Worm (Caenorhabditis elegans) whole organism, mixed stage, embryonic: ENCODE measurements around the gene Y50E8A.6.
"Not testable (repeated sequence)": the region's sequence is repeated elsewhere in the genome, so short reads cannot be mapped to it uniquely, and the experiment has no call there.

Experiments
- M03D4.4 ChIP-seq: sonication (generic microtip); optimal IDR thresholded peaks from 2 replicates; lab custom pipeline; 2017; ENCODE audit warnings: mild to moderate bottlenecking, missing genetic modification characterization, missing compliant biosample characterization
- bed-3 ChIP-seq: fragments of 200-800 bp; sonication (Bioruptor generic); optimal IDR thresholded peaks from 3 replicates; lab custom pipeline; 2018; ENCODE audit warnings: mild to moderate bottlenecking, missing genetic modification characterization, moderate library complexity, missing compliant biosample characterization
- blmp-1 ChIP-seq: fragments of 150-350 bp; optimal IDR thresholded peaks from 2 replicates; lab custom pipeline; 2014; ENCODE audit warnings: missing biosample characterization, missing genetic modification characterization
- ceh-39 ChIP-seq: fragments of 150-350 bp; optimal IDR thresholded peaks from 2 replicates; lab custom pipeline; 2014; ENCODE audit warnings: missing biosample characterization, missing genetic modification characterization
- ceh-43 ChIP-seq: fragments of 200-800 bp; sonication (Bioruptor generic); optimal IDR thresholded peaks from 2 replicates; lab custom pipeline; 2018; ENCODE audit warnings: mild to moderate bottlenecking, missing genetic modification characterization, moderate library complexity, missing compliant biosample characterization
- ceh-83 ChIP-seq: fragments of 200-800 bp; sonication (Bioruptor generic); optimal IDR thresholded peaks from 2 replicates; lab custom pipeline; 2018; ENCODE audit warnings: mild to moderate bottlenecking, missing genetic modification characterization, missing compliant biosample characterization
- ces-1 ChIP-seq: fragments of 150-350 bp; optimal IDR thresholded peaks from 2 replicates; lab custom pipeline; 2014; ENCODE audit warnings: missing biosample characterization, missing genetic modification reagents, missing genetic modification characterization
- cnd-1 ChIP-seq: fragments of 200-800 bp; sonication (Bioruptor generic); optimal IDR thresholded peaks from 2 replicates; lab custom pipeline; 2018; ENCODE audit warnings: mild to moderate bottlenecking, missing genetic modification characterization, missing compliant biosample characterization
- drap-1 ChIP-seq: fragments of 200-800 bp; sonication (Bioruptor generic); optimal IDR thresholded peaks from 3 replicates; lab custom pipeline; 2018; ENCODE audit warnings: mild to moderate bottlenecking, missing genetic modification characterization, missing compliant biosample characterization
- elt-1 ChIP-seq: sonication (generic microtip); optimal IDR thresholded peaks from 2 replicates; lab custom pipeline; 2017; ENCODE audit warnings: missing genetic modification characterization, mild to moderate bottlenecking, missing compliant biosample characterization, antibody characterized with exemption, moderate library complexity, borderline replicate concordance; ENCODE audit not compliant: insufficient read depth
- elt-3 ChIP-seq: fragments of 150-350 bp; optimal IDR thresholded peaks from 2 replicates; lab custom pipeline; 2014; ENCODE audit warnings: missing biosample characterization, missing genetic modification characterization
- hlh-1 ChIP-seq: fragments of 150-350 bp; optimal IDR thresholded peaks from 2 replicates; lab custom pipeline; 2014; ENCODE audit warnings: missing biosample characterization, missing genetic modification reagents, missing genetic modification characterization
- lin-13 ChIP-seq: fragments of 150-350 bp; optimal IDR thresholded peaks from 2 replicates; lab custom pipeline; 2014; ENCODE audit warnings: missing biosample characterization, missing genetic modification characterization
- lin-32 ChIP-seq: fragments of 200-800 bp; sonication (Bioruptor generic); optimal IDR thresholded peaks from 2 replicates; lab custom pipeline; 2018; ENCODE audit warnings: mild to moderate bottlenecking, missing genetic modification characterization, missing compliant biosample characterization
- lsy-2 ChIP-seq: fragments of 150-350 bp; optimal IDR thresholded peaks from 2 replicates; lab custom pipeline; 2014; ENCODE audit warnings: missing biosample characterization, missing genetic modification characterization
- mep-1 ChIP-seq: fragments of 150-350 bp; optimal IDR thresholded peaks from 2 replicates; lab custom pipeline; 2017; ENCODE audit warnings: missing biosample characterization, missing genetic modification reagents, missing genetic modification characterization, inconsistent platforms
- mls-2 ChIP-seq: sonication (generic microtip); optimal IDR thresholded peaks from 2 replicates; lab custom pipeline; 2016; ENCODE audit warnings: mild to moderate bottlenecking, missing genetic modification characterization, moderate library complexity, missing compliant biosample characterization
- nhr-12 ChIP-seq: fragments of 150-350 bp; optimal IDR thresholded peaks from 2 replicates; lab custom pipeline; 2014; ENCODE audit warnings: missing biosample characterization, missing genetic modification characterization
- nhr-2 ChIP-seq: fragments of 150-350 bp; optimal IDR thresholded peaks from 2 replicates; lab custom pipeline; 2014; ENCODE audit warnings: missing biosample characterization, missing genetic modification characterization
- nhr-237 ChIP-seq: fragments of 150-350 bp; optimal IDR thresholded peaks from 2 replicates; lab custom pipeline; 2014; ENCODE audit warnings: missing biosample characterization, missing genetic modification characterization
- nhr-28 ChIP-seq: fragments of 150-350 bp; optimal IDR thresholded peaks from 2 replicates; lab custom pipeline; 2014; ENCODE audit warnings: missing biosample characterization, missing genetic modification characterization
- nhr-76 ChIP-seq: sonication (generic microtip); optimal IDR thresholded peaks from 2 replicates; lab custom pipeline; 2017; ENCODE audit warnings: missing biosample characterization, missing genetic modification characterization
- pha-4 ChIP-seq: fragments of 150-350 bp; optimal IDR thresholded peaks from 2 replicates; lab custom pipeline; 2018; ENCODE audit warnings: missing biosample characterization, missing genetic modification reagents, missing genetic modification characterization
- sem-2 ChIP-seq: fragments of 200-800 bp; sonication (Bioruptor generic); optimal IDR thresholded peaks from 2 replicates; lab custom pipeline; 2018; ENCODE audit warnings: mild to moderate bottlenecking, missing genetic modification characterization, missing compliant biosample characterization
- sptf-1 ChIP-seq: sonication (generic microtip); optimal IDR thresholded peaks from 2 replicates; lab custom pipeline; 2017; ENCODE audit warnings: mild to moderate bottlenecking, missing genetic modification characterization, moderate library complexity, missing compliant biosample characterization
- tbx-8 ChIP-seq: fragments of 200-800 bp; sonication (Bioruptor generic); optimal IDR thresholded peaks from 2 replicates; lab custom pipeline; 2018; ENCODE audit warnings: mild to moderate bottlenecking, missing genetic modification characterization, moderate library complexity, missing compliant biosample characterization
- unc-120 ChIP-seq: sonication (generic microtip); optimal IDR thresholded peaks from 2 replicates; lab custom pipeline; 2017; ENCODE audit warnings: missing genetic modification characterization, missing compliant biosample characterization; ENCODE audit not compliant: poor library complexity, severe bottlenecking
- unc-39 ChIP-seq: fragments of 150-350 bp; optimal IDR thresholded peaks from 2 replicates; lab custom pipeline; 2014; ENCODE audit warnings: missing biosample characterization, missing genetic modification characterization
- unc-62 ChIP-seq: fragments of 150-350 bp; optimal IDR thresholded peaks from 2 replicates; lab custom pipeline; 2014; ENCODE audit warnings: missing biosample characterization, missing genetic modification reagents, missing genetic modification characterization
- zip-8 ChIP-seq: fragments of 150-350 bp; optimal IDR thresholded peaks from 2 replicates; lab custom pipeline; 2014; ENCODE audit warnings: missing biosample characterization, missing genetic modification characterization

Y50E8A.6 gene

DNA sequence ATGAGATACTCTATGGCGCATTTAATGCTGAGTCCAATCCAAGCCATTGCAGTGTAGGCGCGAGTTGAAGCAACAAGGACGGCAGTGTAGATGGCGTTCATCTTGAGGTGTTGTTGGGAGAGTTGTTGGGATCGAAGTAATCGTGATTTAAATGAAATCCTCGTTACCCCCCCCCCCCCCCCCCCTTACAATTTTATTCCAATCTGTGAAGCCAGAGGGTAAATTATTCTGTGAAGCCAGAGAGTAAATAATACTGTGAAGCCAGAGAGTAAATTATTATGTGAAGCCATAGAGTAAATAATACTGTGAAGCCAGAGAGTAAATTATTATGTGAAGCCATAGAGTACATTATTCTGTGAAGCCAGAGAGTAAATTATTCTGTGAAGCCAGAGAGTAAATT is 9.2 kb upstream of the Y50E8A.6 start, which contains the start of gene nspa-10:
nspa-10 (minus strand) TSS at position 101 of the 400 bp plus-strand sequence.
- not testable (repeated sequence) for TF ChIP-seq ceh-43; mls-2 (tag; lab: Kevin White, UChicago); lsy-2 (tag; lab: Kevin White, UChicago)

DNA sequence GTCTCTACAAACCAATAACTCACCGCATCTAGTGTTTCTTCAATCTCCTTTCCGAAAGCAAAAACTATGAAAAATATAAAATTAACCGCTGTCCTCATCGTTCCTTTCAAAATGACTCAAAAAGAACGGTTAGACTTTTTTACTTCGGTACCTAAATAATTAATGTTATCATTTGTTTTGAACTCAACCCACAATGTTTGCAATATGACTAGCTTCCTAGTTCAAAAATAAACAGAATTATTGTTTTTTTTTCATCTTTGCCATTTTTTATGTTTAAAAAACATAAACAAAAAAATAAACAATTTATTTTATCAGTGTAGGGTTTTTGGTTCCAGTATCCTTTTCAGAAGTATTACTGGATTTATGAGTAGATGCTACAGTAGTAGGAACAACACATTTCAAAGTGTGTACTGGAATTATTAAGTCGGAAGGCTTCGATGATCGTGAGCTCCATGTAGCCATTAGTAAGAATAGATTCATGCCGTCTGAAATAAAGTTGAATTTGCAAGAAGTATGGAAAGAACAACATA is 7.5 kb upstream of the Y50E8A.6 start, which contains the start of the genes lipl-8 and Y50E8A.22:
lipl-8 (minus strand) TSS at position 101 of the 530 bp plus-strand sequence.
Y50E8A.22 (minus strand) TSS at position 480 of the 530 bp plus-strand sequence.
- TF ChIP-seq cnd-1 (tag; lab: Kevin White, UChicago) (no peak), elt-1 (tag; lab: Kevin White, UChicago) (no peak), mls-2 (tag; lab: Kevin White, UChicago) (no peak), blmp-1 (tag; lab: Kevin White, UChicago) (no peak), zip-8 (no peak), nhr-12 (no peak), drap-1 (GFP tag; lab: Kevin White, UChicago) (no peak), unc-39 (tag; lab: Kevin White, UChicago) (no peak), ceh-83 (GFP tag; lab: Kevin White, UChicago) (no peak), unc-62 (GFP tag; lab: Kevin White, UChicago) (no peak), tbx-8 (GFP tag; lab: Kevin White, UChicago) (no peak), hlh-1 (tag; lab: Kevin White, UChicago) (no peak)

DNA sequence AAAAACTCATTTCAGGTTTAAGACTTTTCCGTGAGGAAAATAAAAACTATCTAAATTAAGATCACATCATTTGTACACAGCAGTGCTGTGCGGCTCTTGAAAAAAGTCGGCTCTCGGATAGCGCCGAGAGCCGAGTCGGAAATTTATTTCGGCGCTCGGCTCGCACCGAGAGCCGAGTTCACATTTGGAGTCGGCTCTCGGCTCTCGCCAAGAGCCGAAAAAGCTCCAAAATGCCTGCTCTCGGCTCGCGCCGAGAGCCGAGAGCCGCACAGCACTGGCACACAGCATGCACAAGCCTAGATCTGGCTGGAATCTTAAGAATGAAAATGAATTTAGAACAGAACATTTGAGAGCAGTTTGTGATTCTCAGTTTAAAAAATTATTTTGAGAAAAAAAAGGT is 5.8 kb upstream of the Y50E8A.6 start:
- TF ChIP-seq hlh-1 (tag; lab: Kevin White, UChicago) = no peak
- TF ChIP-seq bed-3 (GFP tag; lab: Kevin White, UChicago) = no peak
- no peak for TF ChIP-seq M03D4.4 (tag; lab: Kevin White, UChicago)
- TF ChIP-seq pha-4 (tag; lab: Kevin White, UChicago) = no peak
- TF ChIP-seq elt-1 (tag; lab: Kevin White, UChicago) = no peak
- TF ChIP-seq sptf-1 (tag; lab: Kevin White, UChicago) = no peak
- no peak for TF ChIP-seq ces-1 (GFP tag; lab: Kevin White, UChicago)
- no peak for TF ChIP-seq sem-2 (GFP tag; lab: Kevin White, UChicago)
- TF ChIP-seq elt-3 (tag; lab: Kevin White, UChicago) = no peak
- TF ChIP-seq unc-120 (tag; lab: Kevin White, UChicago) = no peak
- no peak for TF ChIP-seq blmp-1 (tag; lab: Kevin White, UChicago)
- no peak for TF ChIP-seq ceh-39
- TF ChIP-seq lin-13 = no peak
- TF ChIP-seq zip-8 = no peak
- TF ChIP-seq mls-2 (tag; lab: Kevin White, UChicago) = no peak
- no peak for TF ChIP-seq drap-1 (GFP tag; lab: Kevin White, UChicago)
- TF ChIP-seq nhr-2 (tag; lab: Kevin White, UChicago) = no peak
- TF ChIP-seq ceh-83 (GFP tag; lab: Kevin White, UChicago) = no peak

DNA sequence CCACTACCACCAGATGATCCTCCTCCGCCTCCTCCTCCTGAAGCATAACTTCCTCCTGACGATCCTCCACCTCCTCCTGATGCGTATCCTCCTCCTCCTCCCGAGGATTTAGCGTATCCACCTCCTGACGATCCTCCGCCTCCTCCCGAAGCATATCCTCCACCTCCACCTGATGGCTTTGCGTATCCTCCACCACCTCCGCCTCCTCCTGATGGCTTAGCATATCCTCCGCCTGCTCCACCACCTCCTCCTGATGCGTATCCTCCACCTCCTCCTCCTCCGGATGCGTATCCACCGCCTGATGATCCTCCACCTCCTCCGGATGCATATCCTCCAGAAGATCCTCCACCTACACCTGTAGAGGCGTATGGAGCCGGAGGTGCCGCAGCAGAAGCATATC is 3.7 kb upstream of the Y50E8A.6 start:
- TF ChIP-seq zip-8 (no peak), hlh-1 (tag; lab: Kevin White, UChicago) (no peak), ceh-43 (no peak), ces-1 (GFP tag; lab: Kevin White, UChicago) (no peak), nhr-28 (no peak), sem-2 (GFP tag; lab: Kevin White, UChicago) (no peak), lin-32 (GFP tag; lab: Kevin White, UChicago) (no peak), mep-1 (no peak), cnd-1 (tag; lab: Kevin White, UChicago) (no peak), tbx-8 (GFP tag; lab: Kevin White, UChicago) (no peak), nhr-76 (tag; lab: Kevin White, UChicago) (no peak), nhr-2 (tag; lab: Kevin White, UChicago) (no peak), nhr-237 (no peak), lsy-2 (tag; lab: Kevin White, UChicago) (no peak), ceh-39 (no peak)

DNA sequence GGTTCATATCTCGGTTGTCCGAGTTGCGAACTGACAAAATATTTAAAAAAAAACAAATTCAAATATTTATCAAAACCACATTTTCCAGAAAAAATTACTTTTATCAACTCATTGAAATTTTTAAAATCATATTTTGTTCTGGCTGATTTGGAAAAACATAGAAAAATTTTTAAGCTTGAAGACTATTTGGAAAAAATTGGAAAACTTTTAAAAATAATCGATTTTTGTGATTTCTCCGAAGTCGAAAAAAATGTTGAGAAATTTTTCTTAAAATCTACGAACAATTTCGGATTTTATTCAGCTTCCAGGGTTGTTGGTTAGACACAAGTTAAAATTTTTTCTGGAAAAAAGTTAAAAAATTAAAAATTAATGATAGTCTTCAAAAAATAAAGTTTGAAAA is 4.3 kb downstream of the Y50E8A.6 start, which contains the start of gene Y50E8A.5:
Y50E8A.5 (minus strand) TSS at position 101 of the 400 bp plus-strand sequence.
- TF ChIP-seq hlh-1 (tag; lab: Kevin White, UChicago) = no peak
